Fruit fly (Drosophila melanogaster) whole organism, embryonic: ENCODE data around the gene sea.

Experiments
- Awh ChIP-seq: fragments of 200-800 bp; sonication (Bioruptor generic); IDR thresholded peaks from 2 replicates; pipeline ENCODE4, ENCODE4 v1.3.6; 2022; ENCODE audit warnings: missing biosample characterization, missing genetic modification characterization
- CG10274 ChIP-seq: fragments of 200-800 bp; sonication (Bioruptor generic); optimal IDR thresholded peaks from 3 replicates; lab custom pipeline; 2017; ENCODE audit warnings: missing biosample characterization, mild to moderate bottlenecking, missing genetic modification characterization
- CG10366 ChIP-seq: fragments of 200-800 bp; sonication (Bioruptor generic); IDR thresholded peaks from 2 replicates; pipeline ENCODE4 v1.3.6; 2022; ENCODE audit warnings: missing biosample characterization, missing genetic modification characterization
- CG10431 ChIP-seq: fragments of 200-800 bp; sonication (Bioruptor generic); optimal IDR thresholded peaks from 3 replicates; lab custom pipeline; 2018; ENCODE audit warnings: missing biosample characterization, mild to moderate bottlenecking, missing genetic modification characterization
- CG13296 ChIP-seq: fragments of 200-800 bp; sonication (Bioruptor generic); optimal IDR thresholded peaks from 3 replicates; lab custom pipeline; 2018; ENCODE audit warnings: missing biosample characterization, mild to moderate bottlenecking, missing genetic modification characterization
- CG1529 ChIP-seq: fragments of 200-800 bp; sonication (Bioruptor generic); optimal IDR thresholded peaks from 3 replicates; lab custom pipeline; 2018; ENCODE audit warnings: missing biosample characterization, missing genetic modification characterization
- CG17328 ChIP-seq: fragments of 200-800 bp; sonication (Bioruptor generic); IDR thresholded peaks from 2 replicates; pipeline ENCODE4 v1.3.6; 2022; ENCODE audit warnings: missing biosample characterization, missing genetic modification characterization
- CG17385 ChIP-seq: fragments of 200-800 bp; sonication (Bioruptor generic); optimal IDR thresholded peaks from 3 replicates; lab custom pipeline; 2018; ENCODE audit warnings: missing biosample characterization, mild to moderate bottlenecking, missing genetic modification characterization
- CG18599 ChIP-seq: fragments of 200-800 bp; sonication (Bioruptor generic); optimal IDR thresholded peaks from 3 replicates; lab custom pipeline; 2017; ENCODE audit warnings: missing biosample characterization, missing genetic modification characterization, mild to moderate bottlenecking, moderate library complexity, missing genetic modification reagents
- CG2712 ChIP-seq: fragments of 200-800 bp; optimal IDR thresholded peaks from 3 replicates; lab custom pipeline; 2019; ENCODE audit warnings: missing biosample characterization, mild to moderate bottlenecking, missing genetic modification characterization, moderate library complexity
- CG31224 ChIP-seq: fragments of 200-800 bp; sonication (Bioruptor generic); IDR thresholded peaks from 2 replicates; pipeline ENCODE4 v1.3.6; 2022; ENCODE audit warnings: missing biosample characterization, missing genetic modification characterization
- CG32767 ChIP-seq: fragments of 200-800 bp; sonication (Bioruptor generic); IDR thresholded peaks from 2 replicates; pipeline ENCODE4 v1.3.6; 2022; ENCODE audit warnings: missing biosample characterization, missing genetic modification characterization
- CG34224 ChIP-seq: fragments of 200-800 bp; sonication (Bioruptor generic); IDR thresholded peaks from 3 replicates; pipeline ENCODE4 v1.3.6; 2022; ENCODE audit warnings: missing biosample characterization, missing genetic modification characterization; ENCODE audit not compliant: partially characterized antibody
- CG6683 ChIP-seq: fragments of 200-800 bp; sonication (Bioruptor generic); optimal IDR thresholded peaks from 2 replicates; lab custom pipeline; 2017; ENCODE audit warnings: missing biosample characterization, mild to moderate bottlenecking, missing genetic modification characterization, missing genetic modification reagents
- CG6791 ChIP-seq: fragments of 200-800 bp; sonication (Bioruptor generic); IDR thresholded peaks from 3 replicates; pipeline ENCODE4 v1.3.6; 2022; ENCODE audit warnings: missing biosample characterization, missing genetic modification characterization; ENCODE audit not compliant: partially characterized antibody
- CG6813 ChIP-seq: fragments of 200-800 bp; sonication (Bioruptor generic); optimal IDR thresholded peaks from 2 replicates; lab custom pipeline; 2017; ENCODE audit warnings: missing biosample characterization, missing genetic modification characterization, mild to moderate bottlenecking, moderate library complexity, missing genetic modification reagents
- CG7786 ChIP-seq: fragments of 200-800 bp; sonication (Bioruptor generic); optimal IDR thresholded peaks from 2 replicates; lab custom pipeline; 2016; ENCODE audit warnings: missing biosample characterization, missing genetic modification characterization
- CG8290 ChIP-seq, 3 experiments: fragments of 200-800 bp; sonication (Bioruptor generic); optimal IDR thresholded peaks; 2 replicates each; lab custom pipeline; 2016 to 2019; ENCODE audit warnings: missing biosample characterization in 3 of 3, missing genetic modification characterization in 3 of 3, mild to moderate bottlenecking in 2 of 3, moderate library complexity in 1 of 3
- Deaf1 ChIP-seq: fragments of 200-800 bp; optimal IDR thresholded peaks from 3 replicates; lab custom pipeline; 2019; ENCODE audit warnings: missing biosample characterization, mild to moderate bottlenecking, missing genetic modification characterization, moderate library complexity
- Dll ChIP-seq: fragments of 200-800 bp; sonication (Bioruptor generic); IDR thresholded peaks from 4 replicates; pipeline ENCODE4 v1.3.6; 2022; ENCODE audit warnings: missing biosample characterization, missing genetic modification characterization; ENCODE audit not compliant: partially characterized antibody
- Drgx ChIP-seq: fragments of 200-800 bp; sonication (Bioruptor generic); IDR thresholded peaks from 2 replicates; pipeline ENCODE4 v1.3.6; 2022; ENCODE audit warnings: missing biosample characterization, missing genetic modification characterization
- Fer1 ChIP-seq: fragments of 200-800 bp; sonication (Bioruptor generic); optimal IDR thresholded peaks from 2 replicates; lab custom pipeline; 2017; ENCODE audit warnings: missing biosample characterization, mild to moderate bottlenecking, missing genetic modification characterization
- Fer3 ChIP-seq: fragments of 200-800 bp; sonication (Bioruptor generic); optimal IDR thresholded peaks from 2 replicates; lab custom pipeline; 2018; ENCODE audit warnings: missing biosample characterization, mild to moderate bottlenecking, missing genetic modification characterization, moderate library complexity
- HHEX ChIP-seq: fragments of 200-800 bp; sonication (Bioruptor generic); optimal IDR thresholded peaks from 3 replicates; lab custom pipeline; 2017; ENCODE audit warnings: missing biosample characterization, mild to moderate bottlenecking, missing genetic modification characterization, missing genetic modification reagents
- HLH4C ChIP-seq: fragments of 200-800 bp; sonication (Bioruptor generic); IDR thresholded peaks from 3 replicates; pipeline ENCODE4 v1.3.6; 2022; ENCODE audit warnings: missing biosample characterization, missing genetic modification characterization; ENCODE audit not compliant: partially characterized antibody
- HLHmδ ChIP-seq: fragments of 200-800 bp; sonication (Bioruptor generic); optimal IDR thresholded peaks from 2 replicates; lab custom pipeline; 2018; ENCODE audit warnings: missing biosample characterization, mild to moderate bottlenecking, missing genetic modification characterization, moderate library complexity
- Hr51 ChIP-seq, 2 experiments: fragments of 200-800 bp; sonication (Bioruptor generic); optimal IDR thresholded peaks; 2 replicates in 1 of 2; 3 replicates in 1 of 2; lab custom pipeline; 2016 to 2018; ENCODE audit warnings: missing biosample characterization in 2 of 2, missing genetic modification characterization in 2 of 2, mild to moderate bottlenecking in 1 of 2, moderate library complexity in 1 of 2
- Hsf ChIP-seq: fragments of 200-800 bp; sonication (Bioruptor generic); optimal IDR thresholded peaks from 3 replicates; lab custom pipeline; 2016; ENCODE audit warnings: missing biosample characterization, missing genetic modification characterization
- Mad ChIP-seq: fragments of 200-800 bp; sonication (Bioruptor generic); optimal IDR thresholded peaks from 2 replicates; lab custom pipeline; 2016; ENCODE audit warnings: missing biosample characterization, missing genetic modification characterization
- Med ChIP-seq: fragments of 200-800 bp; sonication (Bioruptor generic); peaks from one replicate; lab custom pipeline; 2016; ENCODE audit warnings: missing biosample characterization, missing genetic modification characterization, mild to moderate bottlenecking, inconsistent platforms, moderate library complexity
- Nf-YC ChIP-seq: fragments of 200-800 bp; optimal IDR thresholded peaks from 3 replicates; lab custom pipeline; 2019; ENCODE audit warnings: missing biosample characterization, mild to moderate bottlenecking, missing genetic modification characterization, moderate library complexity
- PHDP ChIP-seq: fragments of 200-800 bp; sonication (Bioruptor generic); optimal IDR thresholded peaks from 3 replicates; lab custom pipeline; 2018; ENCODE audit warnings: missing biosample characterization, mild to moderate bottlenecking, missing genetic modification characterization, moderate library complexity
- Rx ChIP-seq: fragments of 200-800 bp; sonication (Bioruptor generic); IDR thresholded peaks from 2 replicates; pipeline ENCODE4 v1.3.6; 2022; ENCODE audit warnings: missing biosample characterization, missing genetic modification characterization
- bsh ChIP-seq, 2 experiments: fragments of 200-800 bp; sonication (Bioruptor generic); optimal IDR thresholded peaks; 2 replicates each; lab custom pipeline; 2017 to 2018; ENCODE audit warnings: mild to moderate bottlenecking in 2 of 2, missing biosample characterization in 2 of 2, missing genetic modification characterization in 2 of 2, moderate library complexity in 1 of 2
- cg ChIP-seq: fragments of 200-800 bp; sonication (Bioruptor generic); optimal IDR thresholded peaks from 3 replicates; lab custom pipeline; 2019; ENCODE audit warnings: missing biosample characterization, mild to moderate bottlenecking, missing genetic modification characterization, moderate library complexity
- corto ChIP-seq: fragments of 200-800 bp; sonication (Bioruptor generic); optimal IDR thresholded peaks from 2 replicates; lab custom pipeline; 2016; ENCODE audit warnings: missing biosample characterization, mild to moderate bottlenecking, missing genetic modification characterization, moderate library complexity
- gfzf ChIP-seq: fragments of 200-800 bp; sonication (Bioruptor generic); optimal IDR thresholded peaks from 2 replicates; lab custom pipeline; 2016; ENCODE audit warnings: missing biosample characterization, mild to moderate bottlenecking, missing genetic modification characterization, moderate library complexity
- her ChIP-seq: fragments of 200-800 bp; sonication (Bioruptor generic); optimal IDR thresholded peaks from 2 replicates; lab custom pipeline; 2016; ENCODE audit warnings: missing biosample characterization, missing genetic modification characterization
- jumu ChIP-seq: fragments of 200-800 bp; sonication (Bioruptor generic); optimal IDR thresholded peaks from 3 replicates; lab custom pipeline; 2016; ENCODE audit warnings: missing biosample characterization, missing genetic modification characterization
- knrl ChIP-seq: fragments of 200-800 bp; sonication (Bioruptor generic); IDR thresholded peaks from 3 replicates; pipeline ENCODE4 v1.3.6; 2022; ENCODE audit warnings: missing biosample characterization, missing genetic modification characterization; ENCODE audit not compliant: partially characterized antibody
- lab ChIP-seq: fragments of 200-800 bp; sonication (Bioruptor generic); optimal IDR thresholded peaks from 3 replicates; lab custom pipeline; 2017; ENCODE audit warnings: missing biosample characterization, missing genetic modification characterization, mild to moderate bottlenecking, moderate library complexity, missing genetic modification reagents
- lbe ChIP-seq: fragments of 200-800 bp; sonication (Bioruptor generic); optimal IDR thresholded peaks from 2 replicates; lab custom pipeline; 2016; ENCODE audit warnings: missing biosample characterization, mild to moderate bottlenecking, missing genetic modification characterization
- sna ChIP-seq: fragments of 200-800 bp; sonication (Bioruptor generic); IDR thresholded peaks from 2 replicates; pipeline ENCODE4 v1.3.6; 2022; ENCODE audit warnings: missing biosample characterization, missing genetic modification characterization; ENCODE audit not compliant: partially characterized antibody
- so ChIP-seq: fragments of 200-800 bp; sonication (Bioruptor generic); IDR thresholded peaks from 3 replicates; pipeline ENCODE4 v1.3.6; 2022; ENCODE audit warnings: missing biosample characterization, missing genetic modification characterization
- sob ChIP-seq: fragments of 200-800 bp; sonication (Bioruptor generic); IDR thresholded peaks from 2 replicates; pipeline ENCODE4 v1.3.6; 2022; ENCODE audit warnings: missing biosample characterization, missing genetic modification characterization
- toy ChIP-seq: fragments of 200-800 bp; sonication (Bioruptor generic); IDR thresholded peaks from 2 replicates; pipeline ENCODE4 v1.3.6; 2022; ENCODE audit warnings: missing biosample characterization, missing genetic modification characterization

sea gene

dm6 chr3R:11566769-11567570 is at the start of gene sea, which contains the start of gene fabp (continued):
- TF ChIP-seq her (GFP tag; lab: Kevin White, UChicago), result no peak
- TF ChIP-seq HLH4C, result 0 out of 3 replicates have a peak, but pooled peaks have one; percentile 50
- no peak for TF ChIP-seq sob
- TF ChIP-seq CG7786, result no peak
- no peak for TF ChIP-seq CG8290 (GFP tag; optimal IDR thresholded peaks at IDR 0.05; lab: Kevin White, UChicago)
- TF ChIP-seq CG8290 (tag; optimal IDR thresholded peaks at IDR 0.05; lab: Kevin White, UChicago), result peak in 1 of 2 experiments; percentile 46
- 0 out of 4 replicates have a peak, but pooled peaks have one; percentile 30 for TF ChIP-seq Dll (GFP tag; lab: Robert Waterston, UW)
- no peak for TF ChIP-seq CG31224
- TF ChIP-seq Rx (GFP tag; lab: Robert Waterston, UW), result no peak
- TF ChIP-seq CG32767 (GFP tag; lab: Robert Waterston, UW), result no peak
- TF ChIP-seq PHDP (tag; lab: Kevin White, UChicago), result peak; percentile 8
- TF ChIP-seq CG1529, result no peak
- peak; percentile 6 for TF ChIP-seq HLHmδ (GFP tag; lab: Kevin White, UChicago)
- TF ChIP-seq Fer3 (tag; lab: Kevin White, UChicago), result no peak
- 0 out of 3 replicates have a peak, but pooled peaks have one; percentile 23 for TF ChIP-seq CG6791 (GFP tag; lab: Robert Waterston, UW)
- no peak for TF ChIP-seq toy (GFP tag; lab: Robert Waterston, UW)
- no peak for TF ChIP-seq gfzf (GFP tag; lab: Kevin White, UChicago)
- TF ChIP-seq sna (GFP tag; lab: Robert Waterston, UW), result 0 out of 2 replicates have a peak, but pooled peaks have one; percentile 32
- peak in 1 of 2 experiments; percentile 14 for TF ChIP-seq bsh (GFP tag; optimal IDR thresholded peaks at IDR 0.05; lab: Kevin White, UChicago)
- TF ChIP-seq CG34224 (GFP tag; lab: Robert Waterston, UW), result peak; percentile 22; the same call in 1 of the 3 replicates
- TF ChIP-seq Drgx (GFP tag; lab: Robert Waterston, UW), result peak; percentile 44; the same call in 1 of the 2 replicates
- TF ChIP-seq HHEX (GFP tag; lab: Kevin White, UChicago), result no peak
- TF ChIP-seq CG17385 (GFP tag; lab: Kevin White, UChicago), result peak; percentile 21
- TF ChIP-seq Hr51 (GFP tag; optimal IDR thresholded peaks at IDR 0.05; lab: Kevin White, UChicago), result no peak
- peak; percentile 28 for TF ChIP-seq lab (GFP tag; lab: Kevin White, UChicago)
- TF ChIP-seq Med (GFP tag; lab: Kevin White, UChicago), result peak; percentile 57
- TF ChIP-seq Awh, result no peak
- TF ChIP-seq CG2712 (tag; lab: Kevin White, UChicago), result no peak
- TF ChIP-seq CG10431 (GFP tag; lab: Kevin White, UChicago), result no peak
- TF ChIP-seq so (GFP tag; lab: Robert Waterston, UW), result peak; percentile 48; the same call in 2 of the 3 replicates
- TF ChIP-seq Mad, result no peak
- peak; percentile 23 for TF ChIP-seq Fer1 (GFP tag; lab: Kevin White, UChicago)
- TF ChIP-seq CG10366 (GFP tag; lab: Robert Waterston, UW), result no peak
- peak; percentile 28 for TF ChIP-seq Nf-YC (tag; lab: Kevin White, UChicago)
- no peak for TF ChIP-seq knrl
- peak; percentile 36 for TF ChIP-seq lbe (GFP tag; lab: Kevin White, UChicago)
- no peak for TF ChIP-seq Hsf
- TF ChIP-seq CG18599 (GFP tag; lab: Kevin White, UChicago), result peak; percentile 30
- no peak for TF ChIP-seq cg (GFP tag; lab: Kevin White, UChicago)
- peak; percentile 36 for TF ChIP-seq CG13296
- peak; percentile 47 for TF ChIP-seq corto (GFP tag; lab: Kevin White, UChicago)
- no peak for TF ChIP-seq CG10274 (GFP tag; lab: Kevin White, UChicago)
- TF ChIP-seq CG6813 (GFP tag; lab: Kevin White, UChicago), result peak; percentile 40
- TF ChIP-seq CG6683 (GFP tag; lab: Kevin White, UChicago), result no peak
- TF ChIP-seq Deaf1 (tag; lab: Kevin White, UChicago), result peak; percentile 48
- no peak for TF ChIP-seq jumu (GFP tag; lab: Kevin White, UChicago)
- 0 out of 2 replicates have a peak, but pooled peaks have one; percentile 17 for TF ChIP-seq CG17328 (GFP tag; lab: Robert Waterston, UW)
